Fruit fly (Drosophila melanogaster): Measurements from ENCODE around the gene Frl.
A peak's percentile ranks its signal among the peaks of the same experiment; 100 is the strongest.

The Frl gene

dm6 chr3L:14053073-14053643, at the start of gene Frl, which contains the start of gene CG13484:
Gene Frl, plus strand, starts transcription at chr3L:14053215.
Gene CG13484, minus strand, starts transcription at chr3L:14053079.
- no peak for TF ChIP-seq pan (optimal IDR thresholded peaks at IDR 0.05)
- TF ChIP-seq Rel (GFP tag; optimal IDR thresholded peaks at IDR 0.05): no peak
- TF ChIP-seq Rel (tag; optimal IDR thresholded peaks at IDR 0.05): peak; percentile 88
- peak; percentile 8 for TF ChIP-seq OdsH (GFP tag; optimal IDR thresholded peaks at IDR 0.05)
- TF ChIP-seq Sp1 (GFP tag; optimal IDR thresholded peaks at IDR 0.05): peak; percentile 59
- TF ChIP-seq fru (GFP tag; optimal IDR thresholded peaks at IDR 0.05): peak; percentile 52
- peak; percentile 15 for TF ChIP-seq Dif (GFP tag; optimal IDR thresholded peaks at IDR 0.05; ENCODE audit: partially characterized antibody)
- peak; percentile 45 for TF ChIP-seq HLH106 (tag; optimal IDR thresholded peaks at IDR 0.05)
- TF ChIP-seq N (GFP tag; optimal IDR thresholded peaks at IDR 0.05): peak; percentile 17
- TF ChIP-seq sage (GFP tag; optimal IDR thresholded peaks at IDR 0.05): no peak
- TF ChIP-seq CG9705 (GFP tag; optimal IDR thresholded peaks at IDR 0.05): peak; percentile 16
- no peak for TF ChIP-seq CrebA (GFP tag; optimal IDR thresholded peaks at IDR 0.05; ENCODE audit: borderline replicate concordance)
- TF ChIP-seq psq (GFP tag; optimal IDR thresholded peaks at IDR 0.05): peak; percentile 32
- TF ChIP-seq Hnf4 (GFP tag; optimal IDR thresholded peaks at IDR 0.05): no peak
- peak; percentile 15 for TF ChIP-seq jim (GFP tag; optimal IDR thresholded peaks at IDR 0.05)
- no peak for TF ChIP-seq br (GFP tag; optimal IDR thresholded peaks at IDR 0.05)
- peak; percentile 44 for TF ChIP-seq Hr83 (GFP tag; optimal IDR thresholded peaks at IDR 0.05; ENCODE audit: poor library complexity, severe bottlenecking)
- TF ChIP-seq usp (GFP tag; optimal IDR thresholded peaks at IDR 0.05): no peak
- no peak for TF ChIP-seq dsf (GFP tag; optimal IDR thresholded peaks at IDR 0.05; ENCODE audit: borderline replicate concordance)
- TF ChIP-seq rgr (GFP tag; optimal IDR thresholded peaks at IDR 0.05): peak; percentile 50
- peak; percentile 43 for TF ChIP-seq h (GFP tag; optimal IDR thresholded peaks at IDR 0.05)

- TF ChIP-seq fru (GFP tag; optimal IDR thresholded peaks at IDR 0.05) (peak; percentile 28), tai (GFP tag; optimal IDR thresholded peaks at IDR 0.05) (no peak), Rel (GFP tag; optimal IDR thresholded peaks at IDR 0.05) (no peak), Rel (tag; optimal IDR thresholded peaks at IDR 0.05) (peak; percentile 4), CG9705 (GFP tag; optimal IDR thresholded peaks at IDR 0.05) (no peak), sv (GFP tag; optimal IDR thresholded peaks at IDR 0.05) (no peak), CrebA (GFP tag; optimal IDR thresholded peaks at IDR 0.05; ENCODE audit: borderline replicate concordance) (no peak), jim (GFP tag; optimal IDR thresholded peaks at IDR 0.05) (peak; percentile 74), Dif (GFP tag; optimal IDR thresholded peaks at IDR 0.05; ENCODE audit: partially characterized antibody) (no peak), Sp1 (GFP tag; optimal IDR thresholded peaks at IDR 0.05) (no peak), Mio (GFP tag; optimal IDR thresholded peaks at IDR 0.05) (no peak), sage (GFP tag; optimal IDR thresholded peaks at IDR 0.05) (no peak), usp (GFP tag; optimal IDR thresholded peaks at IDR 0.05) (no peak), Jra (GFP tag; optimal IDR thresholded peaks at IDR 0.05) (no peak), pan (optimal IDR thresholded peaks at IDR 0.05) (no peak), Dfd (GFP tag; optimal IDR thresholded peaks at IDR 0.05) (no peak), br (GFP tag; optimal IDR thresholded peaks at IDR 0.05) (no peak), OdsH (GFP tag; optimal IDR thresholded peaks at IDR 0.05) (no peak), Hr83 (GFP tag; optimal IDR thresholded peaks at IDR 0.05; ENCODE audit: poor library complexity, severe bottlenecking) (no peak), h (GFP tag; optimal IDR thresholded peaks at IDR 0.05) (no peak), dsf (GFP tag; optimal IDR thresholded peaks at IDR 0.05; ENCODE audit: borderline replicate concordance) (no peak), lola (GFP tag; optimal IDR thresholded peaks at IDR 0.05) (no peak), HLH106 (tag; optimal IDR thresholded peaks at IDR 0.05) (no peak), ey (GFP tag; optimal IDR thresholded peaks at IDR 0.05) (no peak), psq (GFP tag; optimal IDR thresholded peaks at IDR 0.05) (no peak)
These were observed 49.5 kb upstream of the Frl start for dm6 chr3L:14003297-14004040.

dm6 chr3L:14004041-14004407, 49.0 kb upstream of the Frl start:
- no peak for TF ChIP-seq Abd-B (GFP tag; optimal IDR thresholded peaks at IDR 0.05)
- no peak for TF ChIP-seq Vsx2 (GFP tag; optimal IDR thresholded peaks at IDR 0.05; ENCODE audit: partially characterized antibody)
- TF ChIP-seq h (GFP tag; optimal IDR thresholded peaks at IDR 0.05): no peak
- no peak for TF ChIP-seq lola (GFP tag; optimal IDR thresholded peaks at IDR 0.05)
- TF ChIP-seq fru (GFP tag; optimal IDR thresholded peaks at IDR 0.05): peak; percentile 21
- TF ChIP-seq br (GFP tag; optimal IDR thresholded peaks at IDR 0.05): peak; percentile 5
- TF ChIP-seq CG9705 (GFP tag; optimal IDR thresholded peaks at IDR 0.05): no peak
- TF ChIP-seq Jra (GFP tag; optimal IDR thresholded peaks at IDR 0.05): no peak
- peak; percentile 7 for TF ChIP-seq brk (GFP tag; optimal IDR thresholded peaks at IDR 0.05)
- peak; percentile 30 for TF ChIP-seq rgr (GFP tag; optimal IDR thresholded peaks at IDR 0.05)
- no peak for TF ChIP-seq OdsH (GFP tag; optimal IDR thresholded peaks at IDR 0.05)
- no peak for TF ChIP-seq GATAd (GFP tag; optimal IDR thresholded peaks at IDR 0.05)
- no peak for TF ChIP-seq Dfd (GFP tag; optimal IDR thresholded peaks at IDR 0.05)
- no peak for TF ChIP-seq dl (GFP tag; optimal IDR thresholded peaks at IDR 0.05; ENCODE audit: insufficient read depth in 1 of 2, partially characterized antibody in 2 of 2)
- TF ChIP-seq Hr78 (GFP tag; optimal IDR thresholded peaks at IDR 0.05): no peak
- no peak for TF ChIP-seq pan (optimal IDR thresholded peaks at IDR 0.05)
- peak; percentile 15 for TF ChIP-seq HLH106 (tag; optimal IDR thresholded peaks at IDR 0.05)
- TF ChIP-seq ey (GFP tag; optimal IDR thresholded peaks at IDR 0.05): no peak
- peak; percentile 100 for TF ChIP-seq psq (GFP tag; optimal IDR thresholded peaks at IDR 0.05)
- TF ChIP-seq Rel (GFP tag; optimal IDR thresholded peaks at IDR 0.05): no peak
- TF ChIP-seq Rel (tag; optimal IDR thresholded peaks at IDR 0.05): peak; percentile 54
- no peak for TF ChIP-seq Hnf4 (GFP tag; optimal IDR thresholded peaks at IDR 0.05)
- TF ChIP-seq tai (GFP tag; optimal IDR thresholded peaks at IDR 0.05): no peak
- TF ChIP-seq sage (GFP tag; optimal IDR thresholded peaks at IDR 0.05): no peak
- TF ChIP-seq Myc (optimal IDR thresholded peaks at IDR 0.05): no peak
- no peak for TF ChIP-seq CG32264 (GFP tag; optimal IDR thresholded peaks at IDR 0.05)
- TF ChIP-seq dmrt93B (GFP tag; optimal IDR thresholded peaks at IDR 0.05): peak; percentile 7
- TF ChIP-seq woc (GFP tag; optimal IDR thresholded peaks at IDR 0.05): no peak
- no peak for TF ChIP-seq Hr83 (GFP tag; optimal IDR thresholded peaks at IDR 0.05; ENCODE audit: poor library complexity, severe bottlenecking)
- TF ChIP-seq jim (GFP tag; optimal IDR thresholded peaks at IDR 0.05): no peak
- TF ChIP-seq Sp1 (GFP tag; optimal IDR thresholded peaks at IDR 0.05): peak; percentile 48
- no peak for TF ChIP-seq foxo (GFP tag; optimal IDR thresholded peaks at IDR 0.05)
- no peak for TF ChIP-seq Mio (GFP tag; optimal IDR thresholded peaks at IDR 0.05)

All from whole organism, wandering third instar larva.